Worm (Caenorhabditis elegans) whole organism, young adult: Measurements from ENCODE around the gene B0416.10.

ENCODE experiments used
- ZK185.1 ChIP-seq: sonication (generic microtip); optimal IDR thresholded peaks from 2 replicates; lab custom pipeline; 2016; ENCODE audit warnings: mild to moderate bottlenecking, missing genetic modification characterization, missing compliant biosample characterization; ENCODE audit not compliant: poor library complexity, severe bottlenecking
- fkh-3 ChIP-seq: sonication (generic microtip); optimal IDR thresholded peaks from 2 replicates; lab custom pipeline; 2016; ENCODE audit warnings: mild to moderate bottlenecking, missing genetic modification characterization, missing compliant biosample characterization

- TF ChIP-seq ZK185.1, result no peak
- TF ChIP-seq fkh-3 (tag; lab: Kevin White, UChicago), result no peak
Measured at ce11 chrX:9314397-9314796, 39.9 kb upstream of the B0416.10 start, which contains the start of gene ttr-38.
